Fruit fly (Drosophila melanogaster): ENCODE measurements around the gene CG15473.
A peak's percentile ranks its signal among the peaks of the same experiment; 100 is the strongest.

Gene CG15473

dm6 chrX:4686723-4687122 is 32.4 kb upstream of the CG15473 start, which contains the start of gene Pp2C1:
Gene Pp2C1, minus strand, starts transcription at chrX:4686903.
- TF ChIP-seq woc (GFP tag; optimal IDR thresholded peaks at IDR 0.05) (peak; percentile 21), Hr83 (GFP tag; optimal IDR thresholded peaks at IDR 0.05; ENCODE audit: poor library complexity, severe bottlenecking) (peak; percentile 24), Hnf4 (GFP tag; optimal IDR thresholded peaks at IDR 0.05) (peak; percentile 31), Rel (GFP tag; optimal IDR thresholded peaks at IDR 0.05) (no peak), Rel (tag; optimal IDR thresholded peaks at IDR 0.05) (peak; percentile 39), tai (GFP tag; optimal IDR thresholded peaks at IDR 0.05) (no peak)

dm6 chrX:4686150-4686549 is 31.9 kb upstream of the CG15473 start:
- TF ChIP-seq N (GFP tag; optimal IDR thresholded peaks at IDR 0.05) (peak; percentile 58), h (GFP tag; optimal IDR thresholded peaks at IDR 0.05) (peak; percentile 21), Jra (GFP tag; optimal IDR thresholded peaks at IDR 0.05) (peak; percentile 36), CG32264 (GFP tag; optimal IDR thresholded peaks at IDR 0.05) (no peak), Sp1 (GFP tag; optimal IDR thresholded peaks at IDR 0.05) (peak; percentile 66), OdsH (GFP tag; optimal IDR thresholded peaks at IDR 0.05) (no peak), Rel (GFP tag; optimal IDR thresholded peaks at IDR 0.05) (peak; percentile 69), Rel (tag; optimal IDR thresholded peaks at IDR 0.05) (peak; percentile 99), dl (GFP tag; optimal IDR thresholded peaks at IDR 0.05; ENCODE audit: insufficient read depth in 1 of 2, partially characterized antibody in 2 of 2) (peak in 1 of 2 experiments; percentile 52), CrebA (GFP tag; optimal IDR thresholded peaks at IDR 0.05; ENCODE audit: borderline replicate concordance) (no peak), HLH106 (tag; optimal IDR thresholded peaks at IDR 0.05) (peak; percentile 3), jim (GFP tag; optimal IDR thresholded peaks at IDR 0.05) (no peak), sage (GFP tag; optimal IDR thresholded peaks at IDR 0.05) (peak; percentile 17), psq (GFP tag; optimal IDR thresholded peaks at IDR 0.05) (peak; percentile 1), Dif (GFP tag; optimal IDR thresholded peaks at IDR 0.05; ENCODE audit: partially characterized antibody) (peak; percentile 15), fru (GFP tag; optimal IDR thresholded peaks at IDR 0.05) (peak; percentile 32), Myc (optimal IDR thresholded peaks at IDR 0.05) (no peak)

- peak; percentile 88 for TF ChIP-seq Hnf4 (GFP tag; optimal IDR thresholded peaks at IDR 0.05)
- TF ChIP-seq dmrt93B (GFP tag; optimal IDR thresholded peaks at IDR 0.05): peak; percentile 76
- TF ChIP-seq Abd-B (GFP tag; optimal IDR thresholded peaks at IDR 0.05): no peak
- peak; percentile 36 for TF ChIP-seq sage (GFP tag; optimal IDR thresholded peaks at IDR 0.05)
- no peak for TF ChIP-seq Hr78 (GFP tag; optimal IDR thresholded peaks at IDR 0.05)
- TF ChIP-seq fru (GFP tag; optimal IDR thresholded peaks at IDR 0.05): peak; percentile 88
- peak; percentile 86 for TF ChIP-seq jim (GFP tag; optimal IDR thresholded peaks at IDR 0.05)
- no peak for TF ChIP-seq pan (optimal IDR thresholded peaks at IDR 0.05)
- peak; percentile 24 to 36 for TF ChIP-seq dl (GFP tag; optimal IDR thresholded peaks at IDR 0.05; ENCODE audit: insufficient read depth in 1 of 2, partially characterized antibody in 2 of 2)
- TF ChIP-seq HLH106 (tag; optimal IDR thresholded peaks at IDR 0.05): peak; percentile 89
- peak; percentile 68 for TF ChIP-seq CG32264 (GFP tag; optimal IDR thresholded peaks at IDR 0.05)
- TF ChIP-seq h (GFP tag; optimal IDR thresholded peaks at IDR 0.05): peak; percentile 89
- TF ChIP-seq Jra (GFP tag; optimal IDR thresholded peaks at IDR 0.05): peak; percentile 96
- TF ChIP-seq psq (GFP tag; optimal IDR thresholded peaks at IDR 0.05): peak; percentile 75
- no peak for TF ChIP-seq N (GFP tag; optimal IDR thresholded peaks at IDR 0.05)
- peak; percentile 79 for TF ChIP-seq OdsH (GFP tag; optimal IDR thresholded peaks at IDR 0.05)
- peak; percentile 76 for TF ChIP-seq woc (GFP tag; optimal IDR thresholded peaks at IDR 0.05)
- peak; percentile 87 for TF ChIP-seq br (GFP tag; optimal IDR thresholded peaks at IDR 0.05)
- TF ChIP-seq sv (GFP tag; optimal IDR thresholded peaks at IDR 0.05): peak; percentile 69
- TF ChIP-seq foxo (GFP tag; optimal IDR thresholded peaks at IDR 0.05): peak in 1 of 2 experiments; percentile 91
- TF ChIP-seq CG9705 (GFP tag; optimal IDR thresholded peaks at IDR 0.05): peak; percentile 65
- TF ChIP-seq lola (GFP tag; optimal IDR thresholded peaks at IDR 0.05): no peak
- TF ChIP-seq GATAd (GFP tag; optimal IDR thresholded peaks at IDR 0.05): peak; percentile 19
- peak; percentile 88 for TF ChIP-seq tai (GFP tag; optimal IDR thresholded peaks at IDR 0.05)
- TF ChIP-seq Dfd (GFP tag; optimal IDR thresholded peaks at IDR 0.05): no peak
- TF ChIP-seq usp (GFP tag; optimal IDR thresholded peaks at IDR 0.05): no peak
- TF ChIP-seq brk (GFP tag; optimal IDR thresholded peaks at IDR 0.05): no peak
- no peak for TF ChIP-seq Vsx2 (GFP tag; optimal IDR thresholded peaks at IDR 0.05; ENCODE audit: partially characterized antibody)
- TF ChIP-seq Sp1 (GFP tag; optimal IDR thresholded peaks at IDR 0.05): peak; percentile 84
- peak; percentile 86 for TF ChIP-seq Hr83 (GFP tag; optimal IDR thresholded peaks at IDR 0.05; ENCODE audit: poor library complexity, severe bottlenecking)
- peak; percentile 55 for TF ChIP-seq Mio (GFP tag; optimal IDR thresholded peaks at IDR 0.05)
- TF ChIP-seq ey (GFP tag; optimal IDR thresholded peaks at IDR 0.05): peak; percentile 89
- TF ChIP-seq Myc (optimal IDR thresholded peaks at IDR 0.05): no peak
- TF ChIP-seq Rel (GFP tag; optimal IDR thresholded peaks at IDR 0.05): no peak
- TF ChIP-seq Rel (tag; optimal IDR thresholded peaks at IDR 0.05): peak; percentile 100
- peak; percentile 69 for TF ChIP-seq dsf (GFP tag; optimal IDR thresholded peaks at IDR 0.05; ENCODE audit: borderline replicate concordance)
- TF ChIP-seq Dif (GFP tag; optimal IDR thresholded peaks at IDR 0.05; ENCODE audit: partially characterized antibody): peak; percentile 54
- peak; percentile 86 for TF ChIP-seq rgr (GFP tag; optimal IDR thresholded peaks at IDR 0.05)
- TF ChIP-seq CrebA (GFP tag; optimal IDR thresholded peaks at IDR 0.05; ENCODE audit: borderline replicate concordance): no peak
Measured at dm6 chrX:4684444-4684924, 30.2 kb upstream of the CG15473 start.

All from whole organism, wandering third instar larva.